Worm (Caenorhabditis elegans) whole organism, midembryonic: Measurements from ENCODE around the gene R13D7.2.

Experiments used
- T22C8.4 ChIP-seq: fragments of 200-800 bp; sonication (Bioruptor generic); IDR thresholded peaks from 2 replicates; pipeline ENCODE4 v1.3.6; 2022; ENCODE audit warnings: missing genetic modification characterization, missing compliant biosample characterization
- cog-1 ChIP-seq: sonication (generic microtip); optimal IDR thresholded peaks from 2 replicates; lab custom pipeline; 2016; ENCODE audit warnings: missing genetic modification characterization, missing compliant biosample characterization
- flt-1 ChIP-seq: fragments of 200-800 bp; sonication (Bioruptor generic); IDR thresholded peaks from 2 replicates; pipeline ENCODE4 v1.3.6; 2022; ENCODE audit warnings: missing genetic modification characterization, missing compliant biosample characterization
- klf-2 ChIP-seq: fragments of 200-800 bp; sonication (Bioruptor generic); conservative IDR thresholded peaks from 2 replicates; pipeline ENCODE4 v1.3.6; 2022; ENCODE audit warnings: missing genetic modification reagents, missing genetic modification characterization, missing compliant biosample characterization
- med-1 ChIP-seq: sonication (generic microtip); optimal IDR thresholded peaks from 2 replicates; lab custom pipeline; 2017; ENCODE audit warnings: missing genetic modification characterization, mild to moderate bottlenecking, missing compliant biosample characterization, antibody characterized with exemption, missing genetic modification reagents; ENCODE audit not compliant: insufficient read depth
- ref-1 ChIP-seq: fragments of 200-800 bp; sonication (Bioruptor generic); conservative IDR thresholded peaks from 2 replicates; pipeline ENCODE4 v1.3.6; 2022; ENCODE audit warnings: missing genetic modification reagents, missing genetic modification characterization, missing compliant biosample characterization
- tab-1 ChIP-seq: fragments of 200-800 bp; sonication (Bioruptor generic); IDR thresholded peaks from 2 replicates; pipeline ENCODE4 v1.3.6; 2022; ENCODE audit warnings: missing genetic modification characterization, missing compliant biosample characterization
- ztf-23 ChIP-seq: fragments of 200-800 bp; sonication (Bioruptor generic); IDR thresholded peaks from 2 replicates; pipeline ENCODE4 v1.3.6; 2022; ENCODE audit warnings: missing genetic modification reagents, missing genetic modification characterization, missing compliant biosample characterization
- ztf-29 ChIP-seq: fragments of 200-800 bp; sonication (Bioruptor generic); IDR thresholded peaks from 2 replicates; pipeline ENCODE4 v1.3.6; 2022; ENCODE audit warnings: missing genetic modification reagents, missing genetic modification characterization, missing compliant biosample characterization

Gene R13D7.2

ce11 chrV:7387755-7388154, 21.9 kb upstream of the R13D7.2 start, which contains the start of gene C02H6.3:
TSS of gene C02H6.3 (minus strand) at chrV:7387855.
- TF ChIP-seq ref-1 = no peak
- TF ChIP-seq cog-1 (tag; lab: Kevin White, UChicago) = no peak
- no peak for TF ChIP-seq klf-2
- no peak for TF ChIP-seq med-1 (GFP tag; lab: Kevin White, UChicago)
- TF ChIP-seq T22C8.4 (GFP tag; lab: Robert Waterston, UW) = no peak
- TF ChIP-seq ztf-23 = no peak
- TF ChIP-seq tab-1 = no peak
- no peak for TF ChIP-seq ztf-29
- TF ChIP-seq flt-1 (GFP tag; lab: Robert Waterston, UW) = no peak

- TF ChIP-seq flt-1 (GFP tag; lab: Robert Waterston, UW) = no peak
- TF ChIP-seq cog-1 (tag; lab: Kevin White, UChicago) = no peak
- no peak for TF ChIP-seq med-1 (GFP tag; lab: Kevin White, UChicago)
- no peak for TF ChIP-seq klf-2
- no peak for TF ChIP-seq ztf-23
Observed at ce11 chrV:7389771-7390170, 19.9 kb upstream of the R13D7.2 start, which contains the start of gene C02H6.1. TSS of gene C02H6.1 (minus strand) at chrV:7389871.

- TF ChIP-seq ztf-23 (no peak), klf-2 (no peak), T22C8.4 (GFP tag; lab: Robert Waterston, UW) (no peak), flt-1 (GFP tag; lab: Robert Waterston, UW) (no peak), ref-1 (no peak), ztf-29 (no peak), cog-1 (tag; lab: Kevin White, UChicago) (no peak), tab-1 (no peak), med-1 (GFP tag; lab: Kevin White, UChicago) (no peak)
Observed at ce11 chrV:7391933-7392332, 17.8 kb upstream of the R13D7.2 start, which contains the start of gene fbxa-105. TSS of gene fbxa-105 (minus strand) at chrV:7392029.

- TF ChIP-seq tab-1 = no peak
- no peak for TF ChIP-seq klf-2
- TF ChIP-seq T22C8.4 (GFP tag; lab: Robert Waterston, UW) = no peak
- no peak for TF ChIP-seq ztf-29
Observed at ce11 chrV:7395359-7395758, 14.3 kb upstream of the R13D7.2 start, which contains the start of gene srx-9. TSS of gene srx-9 (minus strand) at chrV:7395459.

ce11 chrV:7399202-7399601, 10.5 kb upstream of the R13D7.2 start, which contains the start of gene gst-41:
TSS of gene gst-41 (minus strand) at chrV:7399302.
- TF ChIP-seq ztf-29 = no peak
- TF ChIP-seq klf-2 = no peak
- no peak for TF ChIP-seq T22C8.4 (GFP tag; lab: Robert Waterston, UW)
- no peak for TF ChIP-seq tab-1
- TF ChIP-seq cog-1 (tag; lab: Kevin White, UChicago) = no peak
- TF ChIP-seq med-1 (GFP tag; lab: Kevin White, UChicago) = no peak
- TF ChIP-seq ref-1 = no peak
- no peak for TF ChIP-seq flt-1 (GFP tag; lab: Robert Waterston, UW)
- TF ChIP-seq ztf-23 = no peak

- no peak for TF ChIP-seq T22C8.4 (GFP tag; lab: Robert Waterston, UW)
- no peak for TF ChIP-seq klf-2
- no peak for TF ChIP-seq ztf-29
Observed at ce11 chrV:7400095-7400494, 9.6 kb upstream of the R13D7.2 start, which contains the start of gene cnc-9. TSS of gene cnc-9 (minus strand) at chrV:7400195.

ce11 chrV:7400588-7400987, 9.1 kb upstream of the R13D7.2 start, which contains the start of gene srx-60:
TSS of gene srx-60 (plus strand) at chrV:7400888.
- TF ChIP-seq cog-1 (tag; lab: Kevin White, UChicago) (no peak), ztf-29 (no peak), ztf-23 (no peak), med-1 (GFP tag; lab: Kevin White, UChicago) (no peak), ref-1 (no peak), flt-1 (GFP tag; lab: Robert Waterston, UW) (no peak), klf-2 (no peak)

- no peak for TF ChIP-seq ztf-23
- no peak for TF ChIP-seq tab-1
- TF ChIP-seq cog-1 (tag; lab: Kevin White, UChicago) = no peak
- no peak for TF ChIP-seq klf-2
- TF ChIP-seq flt-1 (GFP tag; lab: Robert Waterston, UW) = no peak
- TF ChIP-seq ztf-29 = no peak
- no peak for TF ChIP-seq ref-1
- no peak for TF ChIP-seq T22C8.4 (GFP tag; lab: Robert Waterston, UW)
- TF ChIP-seq med-1 (GFP tag; lab: Kevin White, UChicago) = no peak
Observed at ce11 chrV:7402355-7402754, 7.3 kb upstream of the R13D7.2 start, which contains the start of gene srj-13. TSS of gene srj-13 (plus strand) at chrV:7402655.

- TF ChIP-seq cog-1 (tag; lab: Kevin White, UChicago) = no peak
- TF ChIP-seq med-1 (GFP tag; lab: Kevin White, UChicago) = no peak
- TF ChIP-seq ztf-23 = no peak
- TF ChIP-seq ztf-29 = no peak
- TF ChIP-seq klf-2 = no peak
- TF ChIP-seq ref-1 = no peak
- TF ChIP-seq T22C8.4 (GFP tag; lab: Robert Waterston, UW) = no peak
- TF ChIP-seq flt-1 (GFP tag; lab: Robert Waterston, UW) = no peak
- TF ChIP-seq tab-1 = no peak
Observed at ce11 chrV:7403501-7403900, 6.2 kb upstream of the R13D7.2 start.

ce11 chrV:7408520-7408919, 1.2 kb upstream of the R13D7.2 start, which contains the start of gene srt-6:
TSS of gene srt-6 (minus strand) at chrV:7408814.
- TF ChIP-seq cog-1 (tag; lab: Kevin White, UChicago) = no peak
- no peak for TF ChIP-seq ztf-29
- TF ChIP-seq ztf-23 = no peak
- TF ChIP-seq flt-1 (GFP tag; lab: Robert Waterston, UW) = no peak
- TF ChIP-seq ref-1 = no peak
- no peak for TF ChIP-seq tab-1
- TF ChIP-seq med-1 (GFP tag; lab: Kevin White, UChicago) = no peak
- no peak for TF ChIP-seq T22C8.4 (GFP tag; lab: Robert Waterston, UW)
- TF ChIP-seq klf-2 = no peak

- TF ChIP-seq cog-1 (tag; lab: Kevin White, UChicago) (no peak), ref-1 (no peak), ztf-23 (no peak), flt-1 (GFP tag; lab: Robert Waterston, UW) (no peak), ztf-29 (no peak), tab-1 (no peak), klf-2 (no peak), T22C8.4 (GFP tag; lab: Robert Waterston, UW) (no peak), med-1 (GFP tag; lab: Kevin White, UChicago) (no peak)
Observed at ce11 chrV:7411695-7412094, 2.0 kb downstream of the R13D7.2 start, which contains the start of gene str-41. TSS of gene str-41 (plus strand) at chrV:7411995.
